Worm (Caenorhabditis elegans) whole organism, L3 larva: ENCODE results near the gene C18D4.3.

Experiments used
- ama-1 ChIP-seq: fragments of 150-350 bp; optimal IDR thresholded peaks from 2 replicates; lab custom pipeline; 2018
- ceh-9 ChIP-seq: sonication (generic microtip); optimal IDR thresholded peaks from 2 replicates; lab custom pipeline; 2018; ENCODE audit warnings: missing biosample characterization, missing genetic modification characterization
- egl-27 ChIP-seq: sonication (generic microtip); optimal IDR thresholded peaks from 4 replicates; lab custom pipeline; 2017; ENCODE audit warnings: missing biosample characterization, missing genetic modification reagents, missing genetic modification characterization
- egl-5 ChIP-seq: fragments of 150-350 bp; optimal IDR thresholded peaks from 2 replicates; lab custom pipeline; 2017; ENCODE audit warnings: missing biosample characterization, missing genetic modification reagents, missing genetic modification characterization, inconsistent platforms
- elt-1 ChIP-seq: fragments of 150-350 bp; optimal IDR thresholded peaks from 2 replicates; lab custom pipeline; 2014; ENCODE audit warnings: missing biosample characterization, missing genetic modification characterization
- elt-2 ChIP-seq: sonication (generic microtip); optimal IDR thresholded peaks from 2 replicates; lab custom pipeline; 2016; ENCODE audit warnings: missing genetic modification reagents, mild to moderate bottlenecking, missing genetic modification characterization, missing compliant biosample characterization
- eor-1 ChIP-seq, 2 experiments: fragments of 150-350 bp; optimal IDR thresholded peaks; 2 replicates each; lab custom pipeline; 2014 to 2018; ENCODE audit warnings: missing biosample characterization in 2 of 2, missing genetic modification characterization in 2 of 2
- fkh-10 ChIP-seq: sonication (generic microtip); optimal IDR thresholded peaks from 2 replicates; lab custom pipeline; 2017; ENCODE audit warnings: missing biosample characterization, missing genetic modification reagents, missing genetic modification characterization
- fkh-2 ChIP-seq: fragments of 150-350 bp; optimal IDR thresholded peaks from 2 replicates; lab custom pipeline; 2014; ENCODE audit warnings: missing biosample characterization, missing genetic modification reagents, missing genetic modification characterization
- hmg-11 ChIP-seq: sonication (generic microtip); optimal IDR thresholded peaks from 2 replicates; lab custom pipeline; 2016; ENCODE audit warnings: missing genetic modification characterization, missing compliant biosample characterization
- jun-1 ChIP-seq: fragments of 150-350 bp; optimal IDR thresholded peaks from 2 replicates; lab custom pipeline; 2014; ENCODE audit warnings: missing biosample characterization, missing genetic modification reagents, missing genetic modification characterization
- lin-15B ChIP-seq: fragments of 150-350 bp; optimal IDR thresholded peaks from 2 replicates; lab custom pipeline; 2014; ENCODE audit warnings: missing biosample characterization, missing genetic modification characterization
- lin-39 ChIP-seq: fragments of 150-350 bp; optimal IDR thresholded peaks from 2 replicates; lab custom pipeline; 2018; ENCODE audit warnings: missing biosample characterization, missing genetic modification reagents, missing genetic modification characterization
- lsy-12 ChIP-seq: sonication (generic microtip); optimal IDR thresholded peaks from 2 replicates; lab custom pipeline; 2016; ENCODE audit warnings: mild to moderate bottlenecking, missing genetic modification characterization, missing compliant biosample characterization
- mdl-1 ChIP-seq: fragments of 150-350 bp; optimal IDR thresholded peaks from 2 replicates; lab custom pipeline; 2014; ENCODE audit warnings: missing biosample characterization, missing genetic modification characterization
- mml-1 ChIP-seq: fragments of 150-350 bp; sonication (generic microtip); optimal IDR thresholded peaks from 3 replicates; lab custom pipeline; 2014; ENCODE audit warnings: missing biosample characterization, missing genetic modification characterization
- nfya-1 ChIP-seq: sonication (generic microtip); optimal IDR thresholded peaks from 2 replicates; lab custom pipeline; 2017; ENCODE audit warnings: missing genetic modification characterization, mild to moderate bottlenecking, missing compliant biosample characterization, antibody characterized with exemption, moderate library complexity; ENCODE audit not compliant: insufficient read depth
- nhr-12 ChIP-seq: fragments of 150-350 bp; optimal IDR thresholded peaks from 2 replicates; lab custom pipeline; 2014; ENCODE audit warnings: missing biosample characterization, missing genetic modification characterization
- nhr-23 ChIP-seq: fragments of 150-350 bp; optimal IDR thresholded peaks from 2 replicates; lab custom pipeline; 2014; ENCODE audit warnings: missing biosample characterization, missing genetic modification reagents, missing genetic modification characterization
- nhr-28 ChIP-seq: fragments of 150-350 bp; optimal IDR thresholded peaks from 2 replicates; lab custom pipeline; 2014; ENCODE audit warnings: missing biosample characterization, missing genetic modification characterization
- nhr-43 ChIP-seq: sonication (generic microtip); optimal IDR thresholded peaks from 2 replicates; lab custom pipeline; 2016; ENCODE audit warnings: mild to moderate bottlenecking, missing genetic modification characterization, missing compliant biosample characterization; ENCODE audit not compliant: poor library complexity, severe bottlenecking
- nhr-76 ChIP-seq: fragments of 150-350 bp; sonication (generic microtip); optimal IDR thresholded peaks from 5 replicates; lab custom pipeline; 2014; ENCODE audit warnings: missing biosample characterization, missing genetic modification characterization
- nhr-77 ChIP-seq: fragments of 150-350 bp; optimal IDR thresholded peaks from 2 replicates; lab custom pipeline; 2014; ENCODE audit warnings: missing biosample characterization, missing genetic modification characterization
- pha-4 ChIP-seq: fragments of 150-350 bp; optimal IDR thresholded peaks from 2 replicates; lab custom pipeline; 2014; ENCODE audit warnings: missing biosample characterization, missing genetic modification reagents, missing genetic modification characterization
- pqm-1 ChIP-seq: fragments of 150-350 bp; optimal IDR thresholded peaks from 2 replicates; lab custom pipeline; 2017; ENCODE audit warnings: missing biosample characterization, missing genetic modification characterization, inconsistent platforms
- sea-2 ChIP-seq: fragments of 150-350 bp; sonication (generic microtip); optimal IDR thresholded peaks from 4 replicates; lab custom pipeline; 2014; ENCODE audit warnings: missing biosample characterization, missing genetic modification reagents, missing genetic modification characterization
- skn-1 ChIP-seq: fragments of 150-350 bp; optimal IDR thresholded peaks from 2 replicates; lab custom pipeline; 2014; ENCODE audit warnings: missing biosample characterization, missing genetic modification characterization
- snpc-4 ChIP-seq: fragments of 150-350 bp; optimal IDR thresholded peaks from 2 replicates; lab custom pipeline; 2014; ENCODE audit warnings: missing biosample characterization, missing genetic modification characterization
- unc-39 ChIP-seq: sonication (generic microtip); optimal IDR thresholded peaks from 4 replicates; lab custom pipeline; 2017; ENCODE audit warnings: missing biosample characterization, missing genetic modification characterization
- unc-62 ChIP-seq: fragments of 150-350 bp; sonication (generic microtip); optimal IDR thresholded peaks from 4 replicates; lab custom pipeline; 2014; ENCODE audit warnings: missing biosample characterization, missing genetic modification reagents, missing genetic modification characterization
- zag-1 ChIP-seq: fragments of 150-350 bp; optimal IDR thresholded peaks from 2 replicates; lab custom pipeline; 2014; ENCODE audit warnings: missing biosample characterization, missing genetic modification characterization
- ztf-11 ChIP-seq: fragments of 150-350 bp; optimal IDR thresholded peaks from 2 replicates; lab custom pipeline; 2014; ENCODE audit warnings: missing biosample characterization, missing genetic modification characterization
- ztf-4 ChIP-seq: fragments of 150-350 bp; optimal IDR thresholded peaks from 2 replicates; lab custom pipeline; 2014; ENCODE audit warnings: missing biosample characterization, missing genetic modification characterization

The C18D4.3 gene

ce11 chrV:17496071-17496470, 36.5 kb downstream of the C18D4.3 start, which contains the start of gene srh-118:
Gene srh-118, minus strand, starts transcription at chrV:17496171.
- TF ChIP-seq snpc-4 (tag; lab: Kevin White, UChicago): no peak
- TF ChIP-seq pha-4 (tag; lab: Kevin White, UChicago): no peak
- TF ChIP-seq hmg-11 (tag; lab: Kevin White, UChicago): no peak
- no peak for TF ChIP-seq zag-1 (tag; lab: Kevin White, UChicago)
- TF ChIP-seq ztf-4: no peak
- no peak for TF ChIP-seq ama-1 (lab: Kevin White, UChicago)
- TF ChIP-seq egl-27 (tag; lab: Kevin White, UChicago): no peak
- no peak for TF ChIP-seq elt-2
- TF ChIP-seq sea-2 (GFP tag; lab: Kevin White, UChicago): no peak

ce11 chrV:17493732-17494131, 38.9 kb downstream of the C18D4.3 start, which contains the start of gene fbxa-102:
Gene fbxa-102, minus strand, starts transcription at chrV:17493832.
- TF ChIP-seq hmg-11 (tag; lab: Kevin White, UChicago) (no peak), nhr-23 (tag; lab: Kevin White, UChicago) (no peak), sea-2 (GFP tag; lab: Kevin White, UChicago) (no peak), egl-27 (tag; lab: Kevin White, UChicago) (no peak), ama-1 (lab: Kevin White, UChicago) (no peak), pha-4 (tag; lab: Kevin White, UChicago) (no peak), nhr-28 (tag; lab: Kevin White, UChicago) (no peak), lin-15B (tag; lab: Kevin White, UChicago) (no peak), elt-2 (no peak), fkh-2 (tag; lab: Kevin White, UChicago) (no peak), eor-1 (tag; optimal IDR thresholded peaks at IDR 0.05; lab: Kevin White, UChicago) (no peak)
- TF ChIP-seq, all 47 proteins: peak for 0

- TF ChIP-seq nhr-12 (tag; lab: Kevin White, UChicago) (no peak), nfya-1 (tag; lab: Kevin White, UChicago) (no peak), unc-62 (GFP tag; lab: Kevin White, UChicago) (no peak), skn-1 (tag; lab: Kevin White, UChicago) (no peak), lsy-12 (tag; lab: Kevin White, UChicago) (no peak), egl-27 (tag; lab: Kevin White, UChicago) (no peak), elt-2 (no peak), elt-1 (tag; lab: Kevin White, UChicago) (no peak)
Measured at ce11 chrV:17486034-17486433, 46.6 kb downstream of the C18D4.3 start, which contains the start of gene scl-24. Gene scl-24, plus strand, starts transcription at chrV:17486334.

- TF ChIP-seq unc-39 (tag; lab: Kevin White, UChicago) (no peak), egl-5 (tag; lab: Kevin White, UChicago) (no peak), mdl-1 (tag; lab: Kevin White, UChicago) (no peak), ama-1 (lab: Kevin White, UChicago) (no peak), jun-1 (tag; lab: Kevin White, UChicago) (no peak), egl-27 (tag; lab: Kevin White, UChicago) (no peak), mml-1 (tag; lab: Kevin White, UChicago) (no peak), nhr-77 (tag; lab: Kevin White, UChicago) (no peak), nhr-43 (no peak), ztf-11 (no peak), ceh-9 (tag; lab: Kevin White, UChicago) (no peak), pqm-1 (tag; lab: Kevin White, UChicago) (no peak), nhr-76 (tag; lab: Kevin White, UChicago) (no peak), unc-62 (GFP tag; lab: Kevin White, UChicago) (no peak), nhr-28 (tag; lab: Kevin White, UChicago) (no peak), nfya-1 (tag; lab: Kevin White, UChicago) (no peak), lin-39 (tag; lab: Kevin White, UChicago) (no peak), fkh-10 (GFP tag; lab: Kevin White, UChicago) (no peak)
- TF ChIP-seq, all 47 proteins: peak for 0
Measured at ce11 chrV:17485078-17485477, 47.5 kb downstream of the C18D4.3 start, which contains the start of gene srh-111. Gene srh-111, minus strand, starts transcription at chrV:17485178.
